Worm (Caenorhabditis elegans): Measurements from ENCODE around the gene dhs-13.

The dhs-13 gene

ce11 chrV:1719927-1720326 lies 51.6 kb downstream of the dhs-13 start, which contains the start of gene srw-102:
srw-102 (plus strand) TSS chrV:1720227.
- no peak for TF ChIP-seq elt-3 (tag; optimal IDR thresholded peaks at IDR 0.05)
- no peak for TF ChIP-seq nhr-76 (tag; optimal IDR thresholded peaks at IDR 0.05)
- no peak for TF ChIP-seq mls-2 (tag; optimal IDR thresholded peaks at IDR 0.05)
- no peak for TF ChIP-seq lin-13 (tag; optimal IDR thresholded peaks at IDR 0.05)
- no peak for TF ChIP-seq hlh-1 (tag; optimal IDR thresholded peaks at IDR 0.05)
- no peak for TF ChIP-seq ham-2 (GFP tag; optimal IDR thresholded peaks at IDR 0.05)
- no peak for TF ChIP-seq tbx-8 (GFP tag; optimal IDR thresholded peaks at IDR 0.05)
- no peak for TF ChIP-seq ceh-83 (GFP tag; optimal IDR thresholded peaks at IDR 0.05)
- no peak for TF ChIP-seq bed-3 (GFP tag; optimal IDR thresholded peaks at IDR 0.05)
- TF ChIP-seq nhr-2 (tag; optimal IDR thresholded peaks at IDR 0.05): no peak
- TF ChIP-seq nhr-237 (tag; optimal IDR thresholded peaks at IDR 0.05): no peak
- no peak for TF ChIP-seq nhr-12 (tag; optimal IDR thresholded peaks at IDR 0.05)

ce11 chrV:1718232-1718631 lies 53.3 kb downstream of the dhs-13 start:
- TF ChIP-seq nhr-28 (tag; optimal IDR thresholded peaks at IDR 0.05): no peak
- no peak for TF ChIP-seq ceh-83 (GFP tag; optimal IDR thresholded peaks at IDR 0.05)
- TF ChIP-seq tbx-8 (GFP tag; optimal IDR thresholded peaks at IDR 0.05): no peak
- TF ChIP-seq elt-3 (tag; optimal IDR thresholded peaks at IDR 0.05): no peak
- no peak for TF ChIP-seq blmp-1 (tag; optimal IDR thresholded peaks at IDR 0.05)
- no peak for TF ChIP-seq nhr-2 (tag; optimal IDR thresholded peaks at IDR 0.05)
- no peak for TF ChIP-seq mls-2 (tag; optimal IDR thresholded peaks at IDR 0.05)
- TF ChIP-seq drap-1 (GFP tag; optimal IDR thresholded peaks at IDR 0.05): no peak
- TF ChIP-seq ceh-39 (tag; optimal IDR thresholded peaks at IDR 0.05): no peak

ce11 chrV:1716892-1717291 lies 54.6 kb downstream of the dhs-13 start, which contains the start of gene srw-103:
srw-103 (plus strand) TSS chrV:1717192.
- TF ChIP-seq flh-1 (GFP tag; optimal IDR thresholded peaks at IDR 0.05) (no peak), cnd-1 (tag; optimal IDR thresholded peaks at IDR 0.05) (no peak), snpc-4 (tag; optimal IDR thresholded peaks at IDR 0.05) (no peak), ham-2 (GFP tag; optimal IDR thresholded peaks at IDR 0.05) (no peak), M03D4.4 (tag; optimal IDR thresholded peaks at IDR 0.05) (no peak), pha-4 (tag; optimal IDR thresholded peaks at IDR 0.05) (no peak), elt-3 (tag; optimal IDR thresholded peaks at IDR 0.05) (no peak), tbx-8 (GFP tag; optimal IDR thresholded peaks at IDR 0.05) (no peak), ceh-39 (tag; optimal IDR thresholded peaks at IDR 0.05) (no peak), ztf-11 (tag; optimal IDR thresholded peaks at IDR 0.05) (no peak), mep-1 (tag; optimal IDR thresholded peaks at IDR 0.05) (no peak), nhr-2 (tag; optimal IDR thresholded peaks at IDR 0.05) (no peak)

Data from whole organism, mixed stage, embryonic.